Worm (Caenorhabditis elegans): ENCODE results near the gene F02E11.3.

ce11 chrII:3247556-3247955 is 27.3 kb downstream of the F02E11.3 start:
- TF ChIP-seq unc-39 (tag; optimal IDR thresholded peaks at IDR 0.05) (no peak), elt-1 (tag; optimal IDR thresholded peaks at IDR 0.05) (no peak), aly-2 (tag; optimal IDR thresholded peaks at IDR 0.05) (no peak), sma-3 (GFP tag; optimal IDR thresholded peaks at IDR 0.05) (no peak), R02D3.7 (tag; optimal IDR thresholded peaks at IDR 0.05) (no peak), unc-55 (GFP tag; optimal IDR thresholded peaks at IDR 0.05) (no peak), ZK546.5 (tag; optimal IDR thresholded peaks at IDR 0.05) (no peak), snpc-4 (tag; optimal IDR thresholded peaks at IDR 0.05) (no peak), C34F6.9 (tag; optimal IDR thresholded peaks at IDR 0.05) (no peak), nhr-77 (tag; optimal IDR thresholded peaks at IDR 0.05) (no peak), fos-1 (tag; optimal IDR thresholded peaks at IDR 0.05) (no peak), nhr-12 (tag; optimal IDR thresholded peaks at IDR 0.05) (no peak), blmp-1 (tag; optimal IDR thresholded peaks at IDR 0.05; ENCODE audit: insufficient read depth) (no peak), ztf-11 (tag; optimal IDR thresholded peaks at IDR 0.05) (no peak)
